Fruit fly (Drosophila melanogaster): ENCODE data around the gene kmr.

- TF ChIP-seq CG8478 (optimal IDR thresholded peaks at IDR 0.05), result no peak
- TF ChIP-seq EcR (GFP tag; optimal IDR thresholded peaks at IDR 0.05), result no peak
- TF ChIP-seq Dll (optimal IDR thresholded peaks at IDR 0.05), result no peak
- no peak for TF ChIP-seq psq (optimal IDR thresholded peaks at IDR 0.05)
- no peak for TF ChIP-seq pan (optimal IDR thresholded peaks at IDR 0.05)
- no peak for TF ChIP-seq usp (GFP tag; optimal IDR thresholded peaks at IDR 0.05)
Observed at dm6 chr3R:13765456-13765855, 50.4 kb downstream of the kmr start, which contains the start of gene CG9312.
